Worm (Caenorhabditis elegans) whole organism, L1 larva: ENCODE measurements around the gene Y22D7AL.16.

Experiments used
- ceh-88 ChIP-seq: fragments of 200-800 bp; sonication (Bioruptor generic); IDR thresholded peaks from 2 replicates; pipeline ENCODE4 v1.3.6; 2022; ENCODE audit warnings: missing genetic modification characterization, missing compliant biosample characterization
- egl-13 ChIP-seq: sonication (generic microtip); optimal IDR thresholded peaks from 2 replicates; lab custom pipeline; 2016; ENCODE audit warnings: missing genotype, missing genetic modification reagents, missing genetic modification characterization, missing compliant biosample characterization

ce11 chrIII:1614412-1614811, 50.6 kb downstream of the Y22D7AL.16 start:
- TF ChIP-seq egl-13 (no peak), ceh-88 (GFP tag; lab: Robert Waterston, UW) (no peak)
